Worm (Caenorhabditis elegans) whole organism, L4/young adult: Measurements from ENCODE around the gene dhs-7.

Source experiments
- W03F9.2 ChIP-seq: fragments of 150-350 bp; optimal IDR thresholded peaks from 2 replicates; lab custom pipeline; 2014; ENCODE audit warnings: missing biosample characterization, missing genetic modification characterization
- dao-5 ChIP-seq: sonication (generic microtip); optimal IDR thresholded peaks from 2 replicates; lab custom pipeline; 2016; ENCODE audit warnings: missing genotype, missing genetic modification characterization, moderate library complexity, missing compliant biosample characterization
- him-1 ChIP-seq: sonication (generic microtip); optimal IDR thresholded peaks from 2 replicates; lab custom pipeline; 2016; ENCODE audit warnings: missing genotype, missing genetic modification reagents, missing genetic modification characterization, missing compliant biosample characterization

dhs-7 gene

DNA sequence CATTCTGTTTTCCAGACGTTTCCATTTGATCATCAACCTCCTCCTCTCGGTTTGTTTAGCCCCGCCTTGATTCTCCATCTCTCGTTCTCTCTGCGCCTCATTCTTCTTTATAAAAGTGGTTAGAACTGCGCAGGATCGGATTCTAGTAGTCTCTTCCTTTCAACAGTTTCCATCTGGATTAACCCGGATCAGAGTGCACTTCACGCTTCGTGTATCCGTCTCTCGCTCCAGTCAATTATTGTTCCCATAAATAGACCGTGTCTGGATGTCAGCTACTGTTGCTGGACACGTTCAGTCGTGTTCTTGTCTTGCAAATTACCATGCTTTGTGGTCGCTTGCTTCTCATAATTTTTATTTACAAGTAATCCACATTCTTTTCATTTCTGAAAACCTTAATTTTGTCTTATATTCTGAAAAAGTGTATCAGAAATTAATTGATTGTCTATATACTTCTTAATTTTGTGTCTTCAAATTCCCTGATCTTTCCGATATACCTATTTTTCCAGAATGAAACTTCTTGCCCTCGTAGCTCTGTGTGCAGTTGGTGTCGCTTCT is 20.5 kb upstream of the dhs-7 start, which contains the start of gene F32A5.4:
Gene F32A5.4 (plus strand): TSS at position 505 of the 555 bp plus-strand sequence.
- no peak for TF ChIP-seq dao-5
- no peak for TF ChIP-seq him-1 (tag; lab: Kevin White, UChicago)
- TF ChIP-seq W03F9.2 (tag; lab: Kevin White, UChicago) = no peak

DNA sequence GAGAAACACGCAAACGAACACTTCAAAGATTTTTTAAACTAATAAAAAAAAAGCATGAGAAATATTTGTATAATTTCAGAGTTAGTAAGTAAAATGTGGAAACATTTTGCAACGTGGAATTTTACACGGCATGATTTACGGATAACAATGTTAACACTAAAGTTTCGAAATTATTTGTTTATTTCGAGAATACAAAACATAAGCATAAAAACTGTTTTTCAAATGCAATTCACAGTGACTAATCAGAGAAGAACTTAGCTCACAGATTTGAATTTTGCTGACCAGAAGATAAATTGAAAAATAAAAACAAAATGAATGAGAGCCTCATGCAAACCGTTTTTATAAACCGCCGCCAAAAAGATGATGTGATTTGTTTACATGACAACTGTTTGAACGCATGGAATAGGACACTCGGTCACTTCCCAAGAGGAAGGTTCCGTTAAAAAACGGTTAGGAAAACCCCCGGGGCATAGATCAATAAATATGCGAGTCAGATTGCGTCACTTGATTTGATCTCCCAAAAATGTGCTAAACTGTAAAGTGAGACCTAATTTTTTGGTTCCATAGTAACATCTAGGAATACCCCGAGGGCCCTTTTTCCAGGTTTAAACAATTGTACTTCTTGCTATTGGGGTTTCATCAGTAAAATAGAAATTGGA is 17.7 kb upstream of the dhs-7 start, which contains the start of gene clh-3:
Gene clh-3 (minus strand): TSS at position 51 of the 659 bp plus-strand sequence.
- TF ChIP-seq him-1 (tag; lab: Kevin White, UChicago) (no peak), dao-5 (no peak), W03F9.2 (tag; lab: Kevin White, UChicago) (no peak)

ce11 chrII:7224074-7224473 is 15.8 kb upstream of the dhs-7 start:
- TF ChIP-seq W03F9.2 (tag; lab: Kevin White, UChicago) = no peak
- TF ChIP-seq dao-5 = no peak
- no peak for TF ChIP-seq him-1 (tag; lab: Kevin White, UChicago)

ce11 chrII:7217047-7217446 is 8.8 kb upstream of the dhs-7 start, which contains the start of gene E04F6.10:
Gene E04F6.10, minus strand, starts transcription at chrII:7217147.
- TF ChIP-seq W03F9.2 (tag; lab: Kevin White, UChicago) = no peak
- TF ChIP-seq dao-5 = no peak
- no peak for TF ChIP-seq him-1 (tag; lab: Kevin White, UChicago)

- TF ChIP-seq W03F9.2 (tag; lab: Kevin White, UChicago) = no peak
- no peak for TF ChIP-seq him-1 (tag; lab: Kevin White, UChicago)
- no peak for TF ChIP-seq dao-5
Measured at ce11 chrII:7212059-7212458, 3.8 kb upstream of the dhs-7 start, which contains the start of gene E04F6.9. Gene E04F6.9, minus strand, starts transcription at chrII:7212159.

ce11 chrII:7211280-7211679 is 3.0 kb upstream of the dhs-7 start, which contains the start of gene E04F6.8:
Gene E04F6.8, minus strand, starts transcription at chrII:7211380.
- no peak for TF ChIP-seq him-1 (tag; lab: Kevin White, UChicago)
- TF ChIP-seq W03F9.2 (tag; lab: Kevin White, UChicago) = no peak

DNA sequence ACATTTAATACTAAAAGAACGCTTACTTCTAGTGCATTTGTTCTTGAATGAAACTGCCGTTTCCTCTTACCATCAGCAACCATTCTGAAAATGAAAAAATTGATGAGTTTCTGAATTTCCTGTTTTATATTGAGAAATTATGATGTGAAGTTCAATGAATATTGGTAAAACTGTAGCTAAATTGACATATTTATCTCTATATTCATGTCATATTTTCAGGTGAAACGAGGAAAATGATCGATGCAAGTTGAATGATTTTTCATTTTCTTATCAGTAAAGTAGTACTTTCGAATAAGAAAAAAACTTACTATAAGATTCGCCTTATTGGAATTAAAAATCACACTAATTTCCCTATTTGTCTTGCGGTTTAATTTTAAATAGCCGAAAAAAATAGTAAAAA is 1.9 kb upstream of the dhs-7 start, which contains the start of gene E04F6.15:
Gene E04F6.15 (minus strand): TSS at position 101 of the 400 bp plus-strand sequence.
- TF ChIP-seq W03F9.2 (tag; lab: Kevin White, UChicago) (no peak), dao-5 (no peak), him-1 (tag; lab: Kevin White, UChicago) (no peak)

DNA sequence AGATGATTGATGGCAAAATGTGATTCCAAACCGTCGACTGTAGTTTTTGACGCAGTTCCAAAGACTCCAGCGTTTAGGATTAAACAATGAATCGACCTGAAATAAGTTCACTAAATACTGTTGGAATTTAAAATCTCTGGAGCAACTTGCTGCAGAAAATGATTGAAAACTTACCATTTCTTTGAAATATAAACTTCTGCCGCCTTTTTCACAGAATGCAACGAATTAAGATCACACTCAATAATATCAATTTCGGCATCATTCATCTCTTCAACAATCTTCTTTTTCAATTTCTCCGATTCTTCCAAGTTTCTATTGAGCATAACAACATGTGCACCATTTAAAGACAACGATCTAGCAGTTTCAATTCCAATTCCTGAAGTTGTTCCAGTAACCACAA is 611 bp downstream of the dhs-7 start:
- TF ChIP-seq him-1 (tag; lab: Kevin White, UChicago) (no peak), W03F9.2 (tag; lab: Kevin White, UChicago) (no peak), dao-5 (no peak)

ce11 chrII:7205388-7205787 is 2.9 kb downstream of the dhs-7 start, which contains the start of gene srd-59:
Gene srd-59, plus strand, starts transcription at chrII:7205688.
- TF ChIP-seq W03F9.2 (tag; lab: Kevin White, UChicago) = no peak
- no peak for TF ChIP-seq him-1 (tag; lab: Kevin White, UChicago)
- TF ChIP-seq dao-5 = no peak

ce11 chrII:7204951-7205350 is 3.3 kb downstream of the dhs-7 start, which contains the start of gene srd-58:
Gene srd-58, minus strand, starts transcription at chrII:7205051.
- TF ChIP-seq dao-5 (no peak), W03F9.2 (tag; lab: Kevin White, UChicago) (no peak), him-1 (tag; lab: Kevin White, UChicago) (no peak)

DNA sequence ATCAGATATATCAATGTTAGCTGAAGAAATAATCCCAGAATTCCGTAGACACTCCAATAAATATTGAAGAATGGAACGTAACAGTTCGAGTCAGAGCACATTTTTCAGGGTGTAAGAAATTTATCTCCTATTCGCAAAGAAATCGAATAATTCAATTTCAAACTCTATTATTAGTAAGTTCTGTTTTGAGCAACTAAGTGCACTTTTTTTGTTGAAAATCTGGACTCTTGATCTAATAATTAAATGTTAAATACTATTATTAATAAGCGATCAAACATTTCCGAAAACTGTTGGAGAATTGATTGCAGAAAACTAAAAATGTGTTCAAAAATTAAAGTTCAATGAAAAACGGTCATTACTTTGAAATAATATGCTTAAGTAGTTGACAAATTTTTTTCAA is 5.2 kb downstream of the dhs-7 start, which contains the start of gene srd-56:
Gene srd-56 (minus strand): TSS at position 101 of the 400 bp plus-strand sequence.
- TF ChIP-seq him-1 (tag; lab: Kevin White, UChicago) (no peak), dao-5 (no peak), W03F9.2 (tag; lab: Kevin White, UChicago) (no peak)

DNA sequence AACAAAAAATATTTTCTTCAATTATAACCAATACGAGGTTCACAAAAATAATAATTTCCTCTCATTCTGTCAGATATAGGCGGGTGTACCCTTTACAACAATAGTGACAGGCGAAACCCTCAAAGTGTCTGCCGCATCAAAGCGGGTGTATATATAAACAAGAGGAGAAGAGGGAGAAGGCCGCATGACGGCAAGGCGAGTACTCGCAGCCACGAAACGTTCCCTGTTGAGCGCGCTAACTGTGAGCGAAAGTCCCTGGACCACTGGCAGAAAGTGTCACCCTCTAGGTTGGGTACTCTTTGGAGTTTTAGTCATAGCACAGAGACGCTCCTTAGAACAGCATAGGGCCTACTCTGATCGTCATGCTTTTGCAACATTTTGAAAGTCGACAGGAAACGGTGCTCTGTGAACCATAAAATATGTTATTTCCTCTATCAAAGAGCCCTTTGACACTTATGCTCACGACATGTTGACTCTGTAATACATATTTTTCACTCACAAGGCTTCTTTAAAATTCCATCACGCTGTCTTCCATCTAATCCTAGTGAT is 8.1 kb downstream of the dhs-7 start, which contains the start of gene pcrg-1:
Gene pcrg-1 (plus strand): TSS at position 499 of the 549 bp plus-strand sequence.
- TF ChIP-seq dao-5 (peak; percentile 60), W03F9.2 (tag; lab: Kevin White, UChicago) (no peak), him-1 (tag; lab: Kevin White, UChicago) (peak; percentile 57)

DNA sequence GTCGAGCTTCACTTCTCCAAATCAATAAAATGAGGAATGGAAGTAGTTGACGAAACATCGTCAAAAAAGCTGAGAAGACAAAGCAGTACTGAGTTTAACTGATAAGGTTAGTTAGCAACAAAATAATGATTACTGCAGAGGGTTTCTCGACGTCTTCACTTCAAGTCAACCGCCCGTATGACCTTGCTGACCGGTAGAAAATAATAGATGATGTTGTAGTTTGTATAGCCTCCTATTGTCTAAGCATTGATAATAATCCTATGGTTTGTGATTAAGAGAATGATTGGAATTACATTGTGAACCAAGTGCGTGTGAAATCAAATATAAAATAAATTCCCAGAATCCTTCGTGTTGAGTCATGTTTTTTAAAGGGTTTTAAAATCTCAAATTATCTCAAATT is 9.0 kb downstream of the dhs-7 start, which contains the start of gene E04F6.6:
Gene E04F6.6 (minus strand): TSS at position 258 of the 400 bp plus-strand sequence.
- TF ChIP-seq dao-5 (no peak), him-1 (tag; lab: Kevin White, UChicago) (no peak), W03F9.2 (tag; lab: Kevin White, UChicago) (no peak)

DNA sequence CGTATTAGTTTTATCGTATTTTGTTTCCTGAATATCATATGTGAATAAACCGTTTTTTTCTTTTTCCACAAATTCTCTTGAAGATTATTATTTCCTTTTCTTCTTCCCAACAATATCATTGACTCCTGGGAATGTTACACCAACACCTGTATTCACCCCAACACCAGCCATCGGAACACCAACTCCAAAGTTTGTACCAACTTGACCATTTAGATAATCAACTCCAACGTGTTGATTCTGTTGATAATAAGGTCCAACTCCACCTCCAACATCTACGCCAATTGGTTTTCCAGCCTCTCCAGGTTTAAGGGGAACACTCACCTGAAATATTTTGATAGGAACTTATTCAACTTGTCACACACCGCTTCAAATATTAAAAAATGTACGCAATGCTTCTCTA is 10.8 kb downstream of the dhs-7 start:
- TF ChIP-seq him-1 (tag; lab: Kevin White, UChicago) (no peak), dao-5 (no peak), W03F9.2 (tag; lab: Kevin White, UChicago) (no peak)
